Fruit fly (Drosophila melanogaster): ENCODE measurements around the gene TfIIB.

Gene TfIIB

dm6 chr2L:10430802-10431476 lies at the start of gene TfIIB, which contains the start of gene Bug22:
Gene TfIIB (plus strand): TSS chr2L:10431338.
Gene Bug22 (minus strand): TSS chr2L:10430918.
- peak; percentile 50 for TF ChIP-seq dsf (GFP tag; optimal IDR thresholded peaks at IDR 0.05; ENCODE audit: borderline replicate concordance)
- peak; percentile 63 for TF ChIP-seq sv (GFP tag; optimal IDR thresholded peaks at IDR 0.05)
- TF ChIP-seq lola (GFP tag; optimal IDR thresholded peaks at IDR 0.05), result no peak
- TF ChIP-seq dmrt93B (GFP tag; optimal IDR thresholded peaks at IDR 0.05), result no peak
- TF ChIP-seq brk (GFP tag; optimal IDR thresholded peaks at IDR 0.05), result no peak
- TF ChIP-seq tai (GFP tag; optimal IDR thresholded peaks at IDR 0.05), result no peak
- TF ChIP-seq psq (GFP tag; optimal IDR thresholded peaks at IDR 0.05), result peak; percentile 62
- no peak for TF ChIP-seq Rel (GFP tag; optimal IDR thresholded peaks at IDR 0.05)
- no peak for TF ChIP-seq Rel (tag; optimal IDR thresholded peaks at IDR 0.05)
- TF ChIP-seq HLH106 (tag; optimal IDR thresholded peaks at IDR 0.05), result peak; percentile 65
- peak; percentile 60 for TF ChIP-seq CG9705 (GFP tag; optimal IDR thresholded peaks at IDR 0.05)
- TF ChIP-seq OdsH (GFP tag; optimal IDR thresholded peaks at IDR 0.05), result peak; percentile 69
- peak; percentile 94 for TF ChIP-seq Hr83 (GFP tag; optimal IDR thresholded peaks at IDR 0.05; ENCODE audit: poor library complexity, severe bottlenecking)
- no peak for TF ChIP-seq CG32264 (GFP tag; optimal IDR thresholded peaks at IDR 0.05)
- no peak for TF ChIP-seq dl (GFP tag; optimal IDR thresholded peaks at IDR 0.05; ENCODE audit: insufficient read depth in 1 of 2, partially characterized antibody in 2 of 2)
- no peak for TF ChIP-seq br (GFP tag; optimal IDR thresholded peaks at IDR 0.05)
- peak; percentile 86 for TF ChIP-seq woc (GFP tag; optimal IDR thresholded peaks at IDR 0.05)
- TF ChIP-seq jim (GFP tag; optimal IDR thresholded peaks at IDR 0.05), result peak; percentile 13
- peak; percentile 66 for TF ChIP-seq Jra (GFP tag; optimal IDR thresholded peaks at IDR 0.05)
- TF ChIP-seq N (GFP tag; optimal IDR thresholded peaks at IDR 0.05), result no peak
- peak; percentile 70 for TF ChIP-seq ey (GFP tag; optimal IDR thresholded peaks at IDR 0.05)
- TF ChIP-seq rgr (GFP tag; optimal IDR thresholded peaks at IDR 0.05), result peak; percentile 72
- TF ChIP-seq usp (GFP tag; optimal IDR thresholded peaks at IDR 0.05), result no peak
- TF ChIP-seq CrebA (GFP tag; optimal IDR thresholded peaks at IDR 0.05; ENCODE audit: borderline replicate concordance), result no peak
- TF ChIP-seq Dif (GFP tag; optimal IDR thresholded peaks at IDR 0.05; ENCODE audit: partially characterized antibody), result no peak
- TF ChIP-seq Hnf4 (GFP tag; optimal IDR thresholded peaks at IDR 0.05), result peak; percentile 79
- no peak for TF ChIP-seq Abd-B (GFP tag; optimal IDR thresholded peaks at IDR 0.05)

dm6 chr2L:10381890-10382450 lies 49.2 kb upstream of the TfIIB start, which contains the start of gene CG5096:
Gene CG5096 (plus strand): TSS chr2L:10382263.
- TF ChIP-seq woc (GFP tag; optimal IDR thresholded peaks at IDR 0.05) (peak; percentile 56), Vsx2 (GFP tag; optimal IDR thresholded peaks at IDR 0.05; ENCODE audit: partially characterized antibody) (no peak), rgr (GFP tag; optimal IDR thresholded peaks at IDR 0.05) (peak; percentile 85), brk (GFP tag; optimal IDR thresholded peaks at IDR 0.05) (peak; percentile 69), OdsH (GFP tag; optimal IDR thresholded peaks at IDR 0.05) (peak; percentile 84), foxo (GFP tag; optimal IDR thresholded peaks at IDR 0.05) (peak; percentile 49 to 87), fru (GFP tag; optimal IDR thresholded peaks at IDR 0.05) (peak; percentile 90), Rel (GFP tag; optimal IDR thresholded peaks at IDR 0.05) (no peak), Rel (tag; optimal IDR thresholded peaks at IDR 0.05) (peak; percentile 96), Sp1 (GFP tag; optimal IDR thresholded peaks at IDR 0.05) (peak; percentile 80), CrebA (GFP tag; optimal IDR thresholded peaks at IDR 0.05; ENCODE audit: borderline replicate concordance) (no peak), N (GFP tag; optimal IDR thresholded peaks at IDR 0.05) (no peak), tai (GFP tag; optimal IDR thresholded peaks at IDR 0.05) (peak; percentile 11), ey (GFP tag; optimal IDR thresholded peaks at IDR 0.05) (peak; percentile 80), Dif (GFP tag; optimal IDR thresholded peaks at IDR 0.05; ENCODE audit: partially characterized antibody) (no peak), h (GFP tag; optimal IDR thresholded peaks at IDR 0.05) (peak; percentile 91), CG32264 (GFP tag; optimal IDR thresholded peaks at IDR 0.05) (peak; percentile 33), dmrt93B (GFP tag; optimal IDR thresholded peaks at IDR 0.05) (no peak), Mio (GFP tag; optimal IDR thresholded peaks at IDR 0.05) (no peak), Hr78 (GFP tag; optimal IDR thresholded peaks at IDR 0.05) (no peak), HLH106 (tag; optimal IDR thresholded peaks at IDR 0.05) (peak; percentile 74), Hnf4 (GFP tag; optimal IDR thresholded peaks at IDR 0.05) (peak; percentile 67), sv (GFP tag; optimal IDR thresholded peaks at IDR 0.05) (peak; percentile 77), psq (GFP tag; optimal IDR thresholded peaks at IDR 0.05) (peak; percentile 59), sage (GFP tag; optimal IDR thresholded peaks at IDR 0.05) (peak; percentile 38), Myc (optimal IDR thresholded peaks at IDR 0.05) (no peak), dsf (GFP tag; optimal IDR thresholded peaks at IDR 0.05; ENCODE audit: borderline replicate concordance) (peak; percentile 4), Jra (GFP tag; optimal IDR thresholded peaks at IDR 0.05) (peak; percentile 31)

Data from whole organism, wandering third instar larva.